Fruit fly (Drosophila melanogaster) whole organism, embryonic: ENCODE data around the gene CG33791.

Source experiments
- CG10366 ChIP-seq: fragments of 200-800 bp; sonication (Bioruptor generic); IDR thresholded peaks from 2 replicates; pipeline ENCODE4 v1.3.6; 2022; ENCODE audit warnings: missing biosample characterization, missing genetic modification characterization
- Dad ChIP-seq: fragments of 200-800 bp; sonication (Bioruptor generic); optimal IDR thresholded peaks from 3 replicates; lab custom pipeline; 2016; ENCODE audit warnings: missing biosample characterization, missing genetic modification characterization
- Hr3 ChIP-seq: fragments of 200-800 bp; sonication (Bioruptor generic); optimal IDR thresholded peaks from 3 replicates; lab custom pipeline; 2016; ENCODE audit warnings: missing biosample characterization, missing genetic modification characterization
- fd3F ChIP-seq: fragments of 200-800 bp; sonication (Bioruptor generic); optimal IDR thresholded peaks from 2 replicates; lab custom pipeline; 2018; ENCODE audit warnings: missing biosample characterization, mild to moderate bottlenecking, missing genetic modification characterization, moderate library complexity
- gcm2 ChIP-seq: fragments of 200-800 bp; sonication (Bioruptor generic); optimal IDR thresholded peaks from 2 replicates; lab custom pipeline; 2016; ENCODE audit warnings: missing biosample characterization, missing genetic modification characterization
- run ChIP-seq: fragments of 200-800 bp; sonication (Bioruptor generic); optimal IDR thresholded peaks from 3 replicates; lab custom pipeline; 2018; ENCODE audit warnings: missing biosample characterization, mild to moderate bottlenecking, missing genetic modification characterization

dm6 chr3L:1568225-1569161 lies 34.3 kb upstream of the CG33791 start, which contains the start of gene CG7879:
- no peak for TF ChIP-seq Dad (GFP tag; lab: Kevin White, UChicago)
- no peak; the same call in 1 of the 2 replicates for TF ChIP-seq CG10366
- TF ChIP-seq gcm2 = no peak
- no peak for TF ChIP-seq fd3F (GFP tag; lab: Kevin White, UChicago)
- peak; percentile 16 for TF ChIP-seq Hr3
- TF ChIP-seq run (tag; lab: Kevin White, UChicago) = no peak
